Worm (Caenorhabditis elegans) whole organism, young adult: Measurements from ENCODE around the gene K12B6.4.

Experiments
- C17E4.6 ChIP-seq: fragments of 200-800 bp; sonication (Bioruptor generic); IDR thresholded peaks from 2 replicates; pipeline ENCODE4 v1.3.6; 2022; ENCODE audit warnings: missing genetic modification reagents, missing genetic modification characterization, missing compliant biosample characterization
- K11D2.4 ChIP-seq: fragments of 200-800 bp; sonication (Bioruptor generic); IDR thresholded peaks from 2 replicates; pipeline ENCODE4 v1.3.6; 2022; ENCODE audit warnings: missing genetic modification reagents, missing genetic modification characterization, missing compliant biosample characterization
- K12H6.12 ChIP-seq: fragments of 200-800 bp; sonication (Bioruptor generic); optimal IDR thresholded peaks from 2 replicates; lab custom pipeline; 2018; ENCODE audit warnings: mild to moderate bottlenecking, missing genetic modification characterization, missing compliant biosample characterization
- Y56A3A.18 ChIP-seq: fragments of 200-800 bp; sonication (Bioruptor generic); IDR thresholded peaks from 2 replicates; pipeline ENCODE4 v1.3.6; 2022; ENCODE audit warnings: missing genetic modification reagents, missing genetic modification characterization, missing compliant biosample characterization
- chd-7 ChIP-seq: sonication (generic microtip); optimal IDR thresholded peaks from 2 replicates; lab custom pipeline; 2016; ENCODE audit warnings: mild to moderate bottlenecking, missing genetic modification characterization, moderate library complexity, missing compliant biosample characterization
- dpff-1 ChIP-seq: sonication (generic microtip); optimal IDR thresholded peaks from 2 replicates; lab custom pipeline; 2017; ENCODE audit warnings: mild to moderate bottlenecking, missing genetic modification characterization, missing compliant biosample characterization
- ets-4 ChIP-seq: fragments of 200-800 bp; sonication (Bioruptor generic); optimal IDR thresholded peaks from 2 replicates; lab custom pipeline; 2018; ENCODE audit warnings: mild to moderate bottlenecking, missing genetic modification characterization, missing compliant biosample characterization
- pha-4 ChIP-seq: fragments of 150-350 bp; sonication (generic microtip); optimal IDR thresholded peaks from 2 replicates; lab custom pipeline; 2014; ENCODE audit warnings: missing biosample characterization, missing genetic modification reagents, missing genetic modification characterization
- tlf-1 ChIP-seq: fragments of 200-800 bp; sonication (Bioruptor generic); optimal IDR thresholded peaks from 2 replicates; lab custom pipeline; 2018; ENCODE audit warnings: mild to moderate bottlenecking, missing genetic modification characterization, missing compliant biosample characterization

DNA sequence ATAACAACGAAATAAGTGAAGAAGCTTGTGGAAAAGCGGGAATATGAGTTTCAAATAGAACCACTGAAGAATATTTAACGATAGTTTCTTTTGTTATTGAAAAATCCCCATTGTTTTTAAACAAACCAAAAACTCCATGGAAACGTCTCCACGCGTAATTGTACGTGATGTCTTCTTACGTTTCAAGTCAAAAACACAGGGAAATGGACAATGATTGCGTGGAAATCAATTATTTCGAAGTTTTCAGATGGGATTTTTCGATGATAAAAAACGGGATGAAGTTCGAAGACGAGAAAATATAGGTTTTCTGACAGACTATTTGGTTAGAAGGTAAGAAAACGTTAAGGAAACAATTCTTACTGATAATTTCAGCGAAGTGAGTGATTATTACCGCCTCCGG is at the start of gene K12B6.4, which contains the start of gene spe-49:
- TF ChIP-seq pha-4 = no peak
- TF ChIP-seq K12H6.12 (tag; lab: Kevin White, UChicago) = no peak
- TF ChIP-seq dpff-1 (tag; lab: Kevin White, UChicago) = no peak
- no peak for TF ChIP-seq C17E4.6
- TF ChIP-seq ets-4 (GFP tag; lab: Kevin White, UChicago) = no peak
- no peak for TF ChIP-seq chd-7
- TF ChIP-seq tlf-1 (GFP tag; lab: Kevin White, UChicago) = no peak
- no peak for TF ChIP-seq Y56A3A.18 (GFP tag; lab: Robert Waterston, UW)
- TF ChIP-seq K11D2.4 = no peak
